Worm (Caenorhabditis elegans) whole organism, L2 larva: ENCODE data around the gene K08D12.8.

Experiments used
- C34F6.9 ChIP-seq: fragments of 150-350 bp; optimal IDR thresholded peaks from 2 replicates; lab custom pipeline; 2014; ENCODE audit warnings: missing biosample characterization, missing genetic modification characterization
- F13H6.1 ChIP-seq: sonication (generic microtip); optimal IDR thresholded peaks from 2 replicates; lab custom pipeline; 2016; ENCODE audit warnings: missing genetic modification characterization, missing compliant biosample characterization
- R02D3.7 ChIP-seq: fragments of 150-350 bp; optimal IDR thresholded peaks from 2 replicates; lab custom pipeline; 2014; ENCODE audit warnings: missing biosample characterization, missing genetic modification characterization
- Y55F3AM.14 ChIP-seq: fragments of 200-800 bp; sonication (Bioruptor generic); optimal IDR thresholded peaks from 2 replicates; lab custom pipeline; 2018; ENCODE audit warnings: mild to moderate bottlenecking, missing genetic modification characterization, missing compliant biosample characterization
- alr-1 ChIP-seq: fragments of 150-350 bp; optimal IDR thresholded peaks from 2 replicates; lab custom pipeline; 2014; ENCODE audit warnings: missing biosample characterization, missing genetic modification characterization
- ama-1 ChIP-seq: fragments of 150-350 bp; optimal IDR thresholded peaks from 2 replicates; lab custom pipeline; 2018; ENCODE audit warnings: inconsistent platforms
- blmp-1 ChIP-seq: sonication (generic microtip); optimal IDR thresholded peaks from 2 replicates; lab custom pipeline; 2017; ENCODE audit warnings: missing genetic modification characterization, mild to moderate bottlenecking, missing compliant biosample characterization, antibody characterized with exemption, moderate library complexity; ENCODE audit not compliant: insufficient read depth
- ceh-16 ChIP-seq: fragments of 150-350 bp; optimal IDR thresholded peaks from 2 replicates; lab custom pipeline; 2014; ENCODE audit warnings: missing biosample characterization, missing genetic modification characterization
- ceh-82 ChIP-seq: fragments of 150-350 bp; optimal IDR thresholded peaks from 2 replicates; lab custom pipeline; 2014; ENCODE audit warnings: missing biosample characterization, missing genetic modification characterization
- crh-2 ChIP-seq: sonication (generic microtip); optimal IDR thresholded peaks from 2 replicates; lab custom pipeline; 2017; ENCODE audit warnings: missing biosample characterization, missing genetic modification characterization
- dmd-4 ChIP-seq: sonication (generic microtip); optimal IDR thresholded peaks from 2 replicates; lab custom pipeline; 2017; ENCODE audit warnings: missing biosample characterization, missing genetic modification characterization
- elt-1 ChIP-seq: fragments of 150-350 bp; optimal IDR thresholded peaks from 2 replicates; lab custom pipeline; 2014; ENCODE audit warnings: missing biosample characterization, missing genetic modification characterization
- fos-1 ChIP-seq: fragments of 150-350 bp; optimal IDR thresholded peaks from 2 replicates; lab custom pipeline; 2014; ENCODE audit warnings: missing biosample characterization, missing genetic modification characterization
- gmeb-1 ChIP-seq: fragments of 150-350 bp; optimal IDR thresholded peaks from 2 replicates; lab custom pipeline; 2014; ENCODE audit warnings: missing biosample characterization, missing genetic modification characterization
- lin-11 ChIP-seq: fragments of 150-350 bp; sonication (generic microtip); optimal IDR thresholded peaks from 2 replicates; lab custom pipeline; 2014; ENCODE audit warnings: missing biosample characterization, missing genetic modification characterization, inconsistent platforms, mixed read lengths
- lin-13 ChIP-seq: fragments of 150-350 bp; optimal IDR thresholded peaks from 2 replicates; lab custom pipeline; 2014; ENCODE audit warnings: missing biosample characterization, missing genetic modification reagents, missing genetic modification characterization
- lin-39 ChIP-seq: fragments of 150-350 bp; optimal IDR thresholded peaks from 2 replicates; lab custom pipeline; 2014; ENCODE audit warnings: missing biosample characterization, missing genetic modification reagents, missing genetic modification characterization
- lsy-2 ChIP-seq, 2 experiments: fragments of 150-350 bp in 1 of 2; sonication (generic microtip) in 1 of 2; optimal IDR thresholded peaks; 2 replicates each; lab custom pipeline; 2014 to 2017; ENCODE audit warnings: missing biosample characterization in 2 of 2, missing genetic modification characterization in 2 of 2
- mab-5 ChIP-seq: fragments of 150-350 bp; optimal IDR thresholded peaks from 2 replicates; lab custom pipeline; 2014; ENCODE audit warnings: missing biosample characterization, missing genetic modification characterization
- mbf-1 ChIP-seq: sonication (generic microtip); optimal IDR thresholded peaks from 2 replicates; lab custom pipeline; 2017; ENCODE audit warnings: missing biosample characterization, missing genetic modification characterization
- nhr-11 ChIP-seq: fragments of 150-350 bp; optimal IDR thresholded peaks from 2 replicates; lab custom pipeline; 2014; ENCODE audit warnings: missing biosample characterization, missing genetic modification characterization
- nhr-12 ChIP-seq: fragments of 150-350 bp; optimal IDR thresholded peaks from 2 replicates; lab custom pipeline; 2014; ENCODE audit warnings: missing biosample characterization, missing genetic modification characterization
- nhr-129 ChIP-seq: fragments of 150-350 bp; optimal IDR thresholded peaks from 2 replicates; lab custom pipeline; 2014; ENCODE audit warnings: missing biosample characterization, missing genetic modification characterization
- nhr-21 ChIP-seq: fragments of 150-350 bp; optimal IDR thresholded peaks from 2 replicates; lab custom pipeline; 2014; ENCODE audit warnings: missing biosample characterization, missing genetic modification characterization
- nhr-23 ChIP-seq: fragments of 150-350 bp; optimal IDR thresholded peaks from 2 replicates; lab custom pipeline; 2014; ENCODE audit warnings: missing biosample characterization, missing genetic modification reagents, missing genetic modification characterization
- nhr-237 ChIP-seq: fragments of 150-350 bp; optimal IDR thresholded peaks from 2 replicates; lab custom pipeline; 2014; ENCODE audit warnings: missing biosample characterization, missing genetic modification characterization
- nhr-25 ChIP-seq: fragments of 150-350 bp; sonication (generic microtip); optimal IDR thresholded peaks from 3 replicates; lab custom pipeline; 2014; ENCODE audit warnings: missing biosample characterization, missing genetic modification characterization
- nhr-6 ChIP-seq: fragments of 150-350 bp; optimal IDR thresholded peaks from 2 replicates; lab custom pipeline; 2014; ENCODE audit warnings: missing biosample characterization, missing genetic modification characterization
- nhr-77 ChIP-seq: fragments of 150-350 bp; optimal IDR thresholded peaks from 2 replicates; lab custom pipeline; 2014; ENCODE audit warnings: missing biosample characterization, missing genetic modification characterization
- sem-4 ChIP-seq: fragments of 150-350 bp; optimal IDR thresholded peaks from 2 replicates; lab custom pipeline; 2014; ENCODE audit warnings: missing biosample characterization, missing genetic modification reagents, missing genetic modification characterization
- sma-3 ChIP-seq: sonication (generic microtip); optimal IDR thresholded peaks from 2 replicates; lab custom pipeline; 2016; ENCODE audit warnings: missing genetic modification reagents, missing genetic modification characterization, missing compliant biosample characterization
- snpc-4 ChIP-seq: fragments of 150-350 bp; optimal IDR thresholded peaks from 2 replicates; lab custom pipeline; 2014; ENCODE audit warnings: missing biosample characterization, missing genetic modification characterization
- unc-39 ChIP-seq: fragments of 150-350 bp; optimal IDR thresholded peaks from 2 replicates; lab custom pipeline; 2014; ENCODE audit warnings: missing biosample characterization, missing genetic modification characterization
- zag-1 ChIP-seq: fragments of 150-350 bp; optimal IDR thresholded peaks from 2 replicates; lab custom pipeline; 2014; ENCODE audit warnings: missing biosample characterization, missing genetic modification characterization
- ztf-1 ChIP-seq: fragments of 200-800 bp; sonication (Bioruptor generic); conservative IDR thresholded peaks from 2 replicates; pipeline ENCODE4 v1.3.6; 2022; ENCODE audit warnings: missing genetic modification characterization, missing compliant biosample characterization
- ztf-11 ChIP-seq: sonication (generic microtip); optimal IDR thresholded peaks from 2 replicates; lab custom pipeline; 2017; ENCODE audit warnings: missing biosample characterization, missing genetic modification characterization
- ztf-4 ChIP-seq: fragments of 150-350 bp; optimal IDR thresholded peaks from 2 replicates; lab custom pipeline; 2014; ENCODE audit warnings: missing biosample characterization, missing genetic modification characterization

The K08D12.8 gene

DNA sequence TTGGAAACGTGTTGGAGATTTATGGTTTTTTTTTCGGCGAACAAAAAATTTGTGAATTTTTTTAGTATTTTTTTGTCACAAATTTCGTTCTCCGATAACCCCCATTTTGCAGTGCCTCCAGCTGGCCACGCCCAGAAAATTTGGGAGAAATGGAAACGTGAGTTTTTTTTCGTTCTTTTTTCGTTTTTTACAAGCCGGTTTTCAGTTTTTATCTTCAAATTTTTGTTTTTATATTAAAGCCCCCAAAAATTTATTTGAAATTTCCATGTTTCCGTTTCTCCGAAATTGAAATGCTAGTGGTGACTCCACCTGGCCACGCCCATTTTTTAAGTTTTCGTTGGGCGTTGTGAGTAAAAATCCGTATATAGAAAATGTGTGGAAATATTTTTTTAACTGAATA is 38.8 kb upstream of the K08D12.8 start:
- TF ChIP-seq nhr-11 (tag; lab: Kevin White, UChicago) (no peak), nhr-12 (tag; lab: Kevin White, UChicago) (no peak), C34F6.9 (no peak), alr-1 (tag; lab: Kevin White, UChicago) (no peak), nhr-129 (tag; lab: Kevin White, UChicago) (no peak), elt-1 (no peak)

DNA sequence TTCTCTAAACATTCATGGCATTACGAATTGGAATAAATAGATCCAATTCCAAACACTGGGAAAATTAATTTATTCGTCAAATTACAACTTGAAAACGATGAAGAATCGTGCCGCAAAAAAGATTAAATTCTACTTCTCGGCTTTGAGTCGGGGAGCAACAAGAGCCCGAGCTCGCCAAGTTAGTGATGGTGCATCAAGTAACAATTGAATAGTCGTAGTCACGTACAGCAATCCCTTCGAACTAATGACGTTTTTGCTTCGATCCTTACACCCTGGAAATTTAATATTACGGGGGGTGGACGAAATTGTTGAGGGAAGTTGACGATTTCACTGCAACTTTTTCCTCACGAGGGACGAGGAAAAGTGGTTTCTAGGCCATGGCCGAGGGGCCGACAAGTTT is 34.3 kb upstream of the K08D12.8 start:
- TF ChIP-seq lin-39 (tag; lab: Kevin White, UChicago) (no peak), crh-2 (tag; lab: Kevin White, UChicago) (no peak), zag-1 (tag; lab: Kevin White, UChicago) (no peak), snpc-4 (tag; lab: Kevin White, UChicago) (no peak), fos-1 (tag; lab: Kevin White, UChicago) (no peak), Y55F3AM.14 (no peak), C34F6.9 (no peak)

ce11 chrIV:1699599-1699998 is 26.4 kb upstream of the K08D12.8 start, which contains the start of gene bus-2:
Gene bus-2, plus strand, starts transcription at chrIV:1699899.
- TF ChIP-seq nhr-11 (tag; lab: Kevin White, UChicago): no peak
- TF ChIP-seq ceh-16 (tag; lab: Kevin White, UChicago): no peak

ce11 chrIV:1706996-1707395 is 19.0 kb upstream of the K08D12.8 start, which contains the start of gene K08D12.4:
Gene K08D12.4, plus strand, starts transcription at chrIV:1707296.
- TF ChIP-seq alr-1 (tag; lab: Kevin White, UChicago): no peak
- TF ChIP-seq ceh-82 (tag; lab: Kevin White, UChicago): no peak
- no peak for TF ChIP-seq nhr-25 (tag; lab: Kevin White, UChicago)
- no peak for TF ChIP-seq R02D3.7 (tag; lab: Kevin White, UChicago)
- no peak for TF ChIP-seq elt-1

DNA sequence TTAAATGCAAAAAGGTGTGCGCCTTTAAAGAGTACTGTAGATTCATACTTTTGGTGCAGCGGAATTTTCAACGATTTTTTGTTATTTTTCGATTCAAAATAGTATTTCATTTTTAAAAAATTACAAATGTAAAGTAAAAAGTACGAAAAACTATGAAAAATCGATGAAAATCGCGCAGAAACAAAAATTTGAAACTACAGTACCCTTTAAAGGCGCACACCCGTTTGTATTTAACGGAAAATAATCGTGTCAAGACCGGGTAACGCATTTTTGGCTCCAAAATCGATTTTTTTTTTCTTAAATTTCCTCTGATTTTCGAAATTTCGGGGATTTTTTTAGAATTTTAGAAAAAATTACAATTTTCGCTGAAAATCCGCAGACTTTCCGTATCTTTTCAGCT is 18.0 kb upstream of the K08D12.8 start:
- TF ChIP-seq ztf-1: no peak
- no peak for TF ChIP-seq gmeb-1 (tag; lab: Kevin White, UChicago)
- TF ChIP-seq blmp-1 (tag; lab: Kevin White, UChicago): no peak
- TF ChIP-seq lin-11: no peak
- no peak for TF ChIP-seq alr-1 (tag; lab: Kevin White, UChicago)
- no peak for TF ChIP-seq nhr-77 (tag; lab: Kevin White, UChicago)
- no peak for TF ChIP-seq ztf-11 (tag; lab: Kevin White, UChicago)
- no peak for TF ChIP-seq nhr-21
- no peak for TF ChIP-seq nhr-237
- TF ChIP-seq crh-2 (tag; lab: Kevin White, UChicago): no peak
- no peak for TF ChIP-seq ama-1

DNA sequence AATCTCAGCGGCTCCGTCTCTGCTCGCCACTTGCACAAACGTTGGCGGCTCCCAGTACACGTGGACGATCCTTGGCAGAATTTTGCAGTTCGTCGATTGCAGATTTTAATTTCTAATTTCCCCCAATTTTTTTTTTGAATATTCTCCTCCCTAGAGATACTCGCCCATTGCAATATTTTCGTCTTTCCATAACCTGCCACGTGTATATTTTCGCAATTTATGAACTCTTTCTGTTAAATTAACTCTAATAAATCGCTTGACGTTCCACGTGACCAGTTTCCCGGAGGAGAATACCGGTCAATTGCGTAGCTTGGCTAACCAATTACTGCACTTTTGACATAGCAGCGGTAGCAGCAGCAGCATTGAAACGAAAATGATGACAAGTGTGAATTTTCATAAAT is 17.6 kb upstream of the K08D12.8 start:
- TF ChIP-seq ztf-1 (no peak), unc-39 (tag; lab: Kevin White, UChicago) (no peak), gmeb-1 (tag; lab: Kevin White, UChicago) (no peak), Y55F3AM.14 (no peak), zag-1 (tag; lab: Kevin White, UChicago) (no peak), C34F6.9 (no peak), mab-5 (tag; lab: Kevin White, UChicago) (no peak), blmp-1 (tag; lab: Kevin White, UChicago) (no peak), sma-3 (GFP tag; lab: Kevin White, UChicago) (no peak), mbf-1 (tag; lab: Kevin White, UChicago) (no peak), nhr-23 (tag; lab: Kevin White, UChicago) (no peak), alr-1 (tag; lab: Kevin White, UChicago) (no peak), dmd-4 (tag; lab: Kevin White, UChicago) (no peak), nhr-129 (tag; lab: Kevin White, UChicago) (no peak), ztf-4 (tag; lab: Kevin White, UChicago) (no peak), ztf-11 (tag; lab: Kevin White, UChicago) (no peak)

- TF ChIP-seq unc-39 (tag; lab: Kevin White, UChicago) (no peak), sem-4 (tag; lab: Kevin White, UChicago) (no peak), lsy-2 (tag; optimal IDR thresholded peaks at IDR 0.05; lab: Kevin White, UChicago) (no peak), nhr-11 (tag; lab: Kevin White, UChicago) (no peak), nhr-21 (no peak), nhr-6 (tag; lab: Kevin White, UChicago) (no peak), nhr-25 (tag; lab: Kevin White, UChicago) (no peak), blmp-1 (tag; lab: Kevin White, UChicago) (no peak), crh-2 (tag; lab: Kevin White, UChicago) (no peak), dmd-4 (tag; lab: Kevin White, UChicago) (no peak), lin-13 (GFP tag; lab: Kevin White, UChicago) (no peak), nhr-77 (tag; lab: Kevin White, UChicago) (no peak), F13H6.1 (tag; lab: Kevin White, UChicago) (no peak), lin-39 (tag; lab: Kevin White, UChicago) (no peak), sma-3 (GFP tag; lab: Kevin White, UChicago) (no peak), nhr-237 (no peak), mab-5 (tag; lab: Kevin White, UChicago) (no peak)
Measured at ce11 chrIV:1709002-1709401, 17.0 kb upstream of the K08D12.8 start.
